Worm (Caenorhabditis elegans): ENCODE data around the gene cdf-2.

The cdf-2 gene

DNA sequence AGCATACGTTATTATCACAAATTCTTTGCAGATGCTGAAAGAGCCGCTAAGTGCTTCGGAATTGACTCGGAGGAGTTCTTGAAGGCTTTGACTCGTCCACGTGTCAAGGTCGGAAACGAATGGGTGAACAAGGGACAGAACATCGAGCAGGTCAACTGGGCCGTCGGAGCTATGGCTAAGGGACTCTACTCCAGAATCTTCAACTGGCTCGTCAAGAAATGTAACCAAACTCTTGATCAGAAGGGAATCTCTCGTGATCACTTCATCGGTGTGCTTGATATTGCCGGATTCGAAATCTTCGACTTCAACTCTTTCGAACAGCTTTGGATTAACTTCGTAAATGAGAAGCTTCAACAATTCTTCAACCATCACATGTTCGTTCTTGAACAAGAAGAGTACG is 3.1 kb upstream of the cdf-2 start:
- TF ChIP-seq egl-27 (tag; optimal IDR thresholded peaks at IDR 0.05) (no peak), ceh-16 (tag; optimal IDR thresholded peaks at IDR 0.05) (no peak), nhr-12 (tag; optimal IDR thresholded peaks at IDR 0.05) (no peak), nhr-25 (tag; optimal IDR thresholded peaks at IDR 0.05) (no peak), nhr-23 (tag; optimal IDR thresholded peaks at IDR 0.05) (no peak), zag-1 (tag; optimal IDR thresholded peaks at IDR 0.05) (no peak), tbx-2 (tag; optimal IDR thresholded peaks at IDR 0.05) (no peak), egl-5 (tag; optimal IDR thresholded peaks at IDR 0.05) (no peak), elt-2 (tag; optimal IDR thresholded peaks at IDR 0.05) (no peak), nhr-28 (tag; optimal IDR thresholded peaks at IDR 0.05) (no peak), aly-2 (tag; optimal IDR thresholded peaks at IDR 0.05) (no peak), ceh-82 (tag; optimal IDR thresholded peaks at IDR 0.05) (no peak)

DNA sequence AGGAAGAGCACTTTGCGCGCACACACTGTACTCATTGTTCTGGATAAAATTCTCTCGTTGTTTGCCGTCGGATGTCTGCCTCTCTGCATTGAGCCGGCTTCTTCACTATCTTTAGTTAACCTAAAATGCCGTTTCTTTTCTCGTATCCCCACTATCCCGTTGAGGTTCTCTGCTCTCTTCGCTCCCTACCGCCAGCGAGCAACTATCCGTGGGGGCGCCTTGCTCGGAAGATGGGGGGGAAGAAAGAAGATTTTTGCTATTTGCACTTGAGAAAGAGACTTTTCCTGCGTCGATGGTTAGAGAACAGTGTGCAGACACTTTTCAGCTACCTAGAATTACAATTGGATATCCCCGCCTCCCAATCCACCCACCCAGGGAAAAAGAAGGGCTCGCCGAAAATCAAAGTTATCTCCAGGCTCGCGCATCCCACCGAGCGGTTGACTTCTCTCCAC is 969 bp upstream of the cdf-2 start, which contains the start of gene myo-2:
Gene myo-2, plus strand, starts transcription at position 402 of the 452 bp plus-strand sequence.
- TF ChIP-seq unc-62 (GFP tag; optimal IDR thresholded peaks at IDR 0.05), result no peak
- no peak for TF ChIP-seq egl-5 (tag; optimal IDR thresholded peaks at IDR 0.05)
- peak; percentile 16 for TF ChIP-seq pha-4 (tag; optimal IDR thresholded peaks at IDR 0.05)
- no peak for TF ChIP-seq skn-1 (tag; optimal IDR thresholded peaks at IDR 0.05)

DNA sequence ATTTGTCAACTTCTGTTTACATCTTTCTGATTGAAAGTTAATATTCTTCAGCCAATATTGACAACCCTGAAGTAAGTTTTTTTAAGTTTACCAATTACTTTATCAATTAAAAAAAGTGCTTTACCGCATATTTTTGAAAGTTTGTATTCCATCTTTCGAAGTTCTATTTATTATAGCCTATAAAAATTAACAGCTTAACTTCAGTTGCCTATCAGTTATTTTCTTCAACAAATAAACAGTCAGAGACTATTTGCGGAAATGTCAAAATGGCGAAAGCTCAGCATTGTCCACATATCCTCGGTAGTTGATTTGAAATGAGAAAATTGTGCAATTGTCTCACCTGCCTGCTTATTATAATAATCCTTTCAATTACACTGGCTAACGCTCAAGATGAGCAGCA is 3.2 kb downstream of the cdf-2 start, which contains the start of gene T18D3.5:
Gene T18D3.5, plus strand, starts transcription at position 301 of the 400 bp plus-strand sequence.
- TF ChIP-seq unc-62 (GFP tag; optimal IDR thresholded peaks at IDR 0.05), result no peak
- TF ChIP-seq ceh-16 (tag; optimal IDR thresholded peaks at IDR 0.05), result no peak
- no peak for TF ChIP-seq pqm-1 (tag; optimal IDR thresholded peaks at IDR 0.05)

DNA sequence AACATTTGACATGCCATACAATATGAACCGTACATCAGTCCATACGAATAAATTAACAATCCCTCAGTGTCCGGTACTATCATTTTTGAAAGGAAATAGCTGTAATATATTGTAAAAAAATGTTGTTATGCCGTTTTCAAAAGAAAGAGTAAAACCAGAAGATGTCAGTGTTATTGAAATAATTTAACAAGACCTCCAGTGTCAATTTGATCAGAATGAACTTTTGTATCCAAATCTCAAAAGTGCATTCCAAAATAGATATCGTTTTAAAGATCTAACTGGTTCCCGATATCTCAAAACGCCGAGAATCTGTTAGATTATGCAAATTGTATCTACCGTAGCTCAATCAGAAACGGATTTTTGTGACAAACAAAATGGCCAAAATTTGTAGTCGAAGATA is 5.2 kb downstream of the cdf-2 start, which contains the start of gene odr-7:
Gene odr-7, minus strand, starts transcription at position 101 of the 400 bp plus-strand sequence.
- TF ChIP-seq nhr-237 (tag; optimal IDR thresholded peaks at IDR 0.05) (no peak), lin-15B (tag; optimal IDR thresholded peaks at IDR 0.05) (no peak), egl-5 (tag; optimal IDR thresholded peaks at IDR 0.05) (no peak), egl-27 (tag; optimal IDR thresholded peaks at IDR 0.05) (no peak), tbx-2 (tag; optimal IDR thresholded peaks at IDR 0.05) (no peak), jun-1 (tag; optimal IDR thresholded peaks at IDR 0.05) (no peak), nhr-77 (tag; optimal IDR thresholded peaks at IDR 0.05) (no peak), ZK546.5 (tag; optimal IDR thresholded peaks at IDR 0.05) (no peak), zag-1 (tag; optimal IDR thresholded peaks at IDR 0.05) (no peak), elt-2 (tag; optimal IDR thresholded peaks at IDR 0.05) (no peak), nhr-11 (tag; optimal IDR thresholded peaks at IDR 0.05) (no peak), ceh-9 (tag; optimal IDR thresholded peaks at IDR 0.05) (no peak), lin-39 (tag; optimal IDR thresholded peaks at IDR 0.05) (no peak)

DNA sequence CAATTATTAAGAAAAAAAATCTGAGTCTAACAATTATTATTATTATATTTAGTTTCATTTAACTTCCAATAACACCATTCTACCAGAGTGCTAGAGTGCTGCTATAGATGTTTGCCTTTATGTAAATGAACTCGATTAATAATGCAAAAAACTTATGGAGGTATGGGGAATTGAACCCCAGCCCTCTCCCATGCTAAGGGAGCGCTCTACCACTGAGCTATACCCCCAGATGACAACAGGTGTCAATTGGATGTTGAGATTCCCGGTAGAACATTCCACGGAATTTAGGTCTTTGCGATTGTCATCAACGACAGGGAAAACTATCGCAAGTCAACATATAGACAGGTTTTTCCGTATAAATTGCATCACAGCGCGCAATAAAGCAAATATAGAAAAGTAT is 8.7 kb downstream of the cdf-2 start:
- TF ChIP-seq nhr-67 (tag; optimal IDR thresholded peaks at IDR 0.05) (no peak), nfya-1 (tag; optimal IDR thresholded peaks at IDR 0.05; ENCODE audit: insufficient read depth) (peak; percentile 38), pqm-1 (tag; optimal IDR thresholded peaks at IDR 0.05) (peak; percentile 66), lin-39 (tag; optimal IDR thresholded peaks at IDR 0.05) (no peak), nhr-25 (tag; optimal IDR thresholded peaks at IDR 0.05) (peak; percentile 80), pha-4 (tag; optimal IDR thresholded peaks at IDR 0.05) (peak; percentile 77), lsy-12 (tag; optimal IDR thresholded peaks at IDR 0.05) (peak; percentile 49), hmg-11 (tag; optimal IDR thresholded peaks at IDR 0.05) (no peak), eor-1 (tag; optimal IDR thresholded peaks at IDR 0.05) (no peak), ceh-16 (tag; optimal IDR thresholded peaks at IDR 0.05) (no peak), R02D3.7 (tag; optimal IDR thresholded peaks at IDR 0.05) (peak; percentile 36), zag-1 (tag; optimal IDR thresholded peaks at IDR 0.05) (no peak), nhr-237 (tag; optimal IDR thresholded peaks at IDR 0.05) (no peak), daf-12 (tag; optimal IDR thresholded peaks at IDR 0.05) (no peak), fos-1 (tag; optimal IDR thresholded peaks at IDR 0.05) (no peak), egl-5 (tag; optimal IDR thresholded peaks at IDR 0.05) (peak; percentile 23), ceh-9 (tag; optimal IDR thresholded peaks at IDR 0.05) (no peak), elt-2 (tag; optimal IDR thresholded peaks at IDR 0.05) (peak; percentile 52), ceh-28 (tag; optimal IDR thresholded peaks at IDR 0.05) (no peak), ZK546.5 (tag; optimal IDR thresholded peaks at IDR 0.05) (no peak), nhr-12 (tag; optimal IDR thresholded peaks at IDR 0.05) (no peak), nhr-43 (tag; optimal IDR thresholded peaks at IDR 0.05; ENCODE audit: poor library complexity, severe bottlenecking) (peak; percentile 38), nhr-23 (tag; optimal IDR thresholded peaks at IDR 0.05) (peak; percentile 80), nhr-28 (tag; optimal IDR thresholded peaks at IDR 0.05) (peak; percentile 33), elt-3 (tag; optimal IDR thresholded peaks at IDR 0.05) (peak in 1 of 3 experiments; percentile 61), nhr-76 (tag; optimal IDR thresholded peaks at IDR 0.05) (no peak), egl-27 (tag; optimal IDR thresholded peaks at IDR 0.05) (peak; percentile 2), nhr-11 (tag; optimal IDR thresholded peaks at IDR 0.05) (no peak), aly-2 (tag; optimal IDR thresholded peaks at IDR 0.05) (no peak)
